Fruit fly (Drosophila melanogaster) Kc167 (cell line): ENCODE measurements around the gene Jon66Ci.

ENCODE experiments used
- Sin3A ChIP-seq: fragments of >200 bp; optimal IDR thresholded peaks from 2 replicates; lab custom pipeline; 2018; ENCODE audit warnings: missing external identifiers
- h ChIP-seq: fragments of >200 bp; optimal IDR thresholded peaks from 3 replicates; lab custom pipeline; 2018; ENCODE audit warnings: missing external identifiers
- psq ChIP-seq: fragments of >200 bp; optimal IDR thresholded peaks from 2 replicates; lab custom pipeline; 2017; ENCODE audit warnings: missing external identifiers

DNA sequence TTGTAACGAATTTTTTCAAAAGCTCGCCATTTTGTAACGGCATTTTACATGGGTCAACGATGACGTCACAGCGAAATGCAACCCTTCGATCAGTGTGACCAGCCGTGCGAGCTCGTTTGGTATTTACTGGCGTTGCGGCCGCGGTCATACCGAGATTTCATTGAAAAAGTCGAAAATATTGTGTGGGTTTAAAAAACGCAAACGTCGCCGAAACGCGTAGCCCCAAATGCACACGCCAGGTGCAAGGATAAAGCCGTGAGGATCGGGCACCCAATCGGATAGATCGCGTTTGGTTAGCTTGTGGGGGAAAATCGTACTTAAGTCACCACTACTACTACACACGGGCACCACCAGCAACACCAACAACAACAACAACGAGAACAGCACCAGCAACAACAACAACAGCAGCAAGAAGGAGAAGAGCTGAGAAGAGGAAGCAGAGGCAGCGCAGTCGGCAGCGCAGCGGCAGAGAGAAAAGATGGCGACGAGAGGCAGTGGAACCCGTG is 33.5 kb downstream of the Jon66Ci start, which contains the start of gene Cbl:
- no peak for TF ChIP-seq psq (lab: Kevin White, UChicago)
- TF ChIP-seq Sin3A (lab: Kevin White, UChicago), result no peak
- no peak for TF ChIP-seq h (lab: Kevin White, UChicago)
